Worm (Caenorhabditis elegans): ENCODE results near the gene smc-3.
A peak's percentile ranks its signal among the peaks of the same experiment; 100 is the strongest.

DNA sequence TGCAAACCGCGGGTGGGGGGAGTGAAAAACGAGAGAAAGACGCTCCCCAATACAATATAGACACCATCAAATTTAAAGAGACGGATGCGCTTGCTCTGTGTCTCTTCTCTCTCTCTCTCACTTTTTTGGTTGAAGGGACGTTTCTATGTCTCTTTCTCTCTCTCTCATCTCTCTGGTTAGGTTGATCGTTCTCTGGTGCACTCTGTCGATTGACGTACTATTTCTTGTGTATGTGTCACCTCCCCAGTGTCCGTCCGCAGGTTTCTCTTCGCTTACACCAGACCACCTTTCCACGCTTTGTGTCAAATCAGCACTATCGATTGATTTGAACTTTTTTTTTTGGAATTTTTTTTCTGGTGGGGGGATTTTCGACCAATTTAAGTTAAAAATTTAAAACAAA is 47.3 kb upstream of the smc-3 start:
- no peak for TF ChIP-seq klf-2 (GFP tag; conservative IDR thresholded peaks at IDR 0.05)
- no peak for TF ChIP-seq tab-1 (GFP tag; IDR thresholded peaks at IDR 0.05)
- TF ChIP-seq cog-1 (tag; optimal IDR thresholded peaks at IDR 0.05), result peak; percentile 33
- no peak for TF ChIP-seq ref-1 (GFP tag; conservative IDR thresholded peaks at IDR 0.05)
